Fruit fly (Drosophila melanogaster) whole organism, prepupa: Measurements from ENCODE around the gene CG46468.

ENCODE experiments used
- Blimp-1 ChIP-seq: fragments of 200-800 bp; sonication (Bioruptor generic); optimal IDR thresholded peaks from 3 replicates; lab custom pipeline; 2017; ENCODE audit warnings: missing biosample characterization, missing genetic modification characterization, mild to moderate bottlenecking, moderate library complexity, missing genetic modification reagents
- CG10631 ChIP-seq: fragments of 200-800 bp; sonication (Bioruptor generic); optimal IDR thresholded peaks from 2 replicates; lab custom pipeline; 2016; ENCODE audit warnings: missing biosample characterization, missing genetic modification characterization
- CG10669 ChIP-seq: fragments of 200-800 bp; sonication (Bioruptor generic); optimal IDR thresholded peaks from 3 replicates; lab custom pipeline; 2018; ENCODE audit warnings: missing biosample characterization, mild to moderate bottlenecking, missing genetic modification characterization, moderate library complexity
- CG11762 ChIP-seq: fragments of 200-800 bp; sonication (Bioruptor generic); optimal IDR thresholded peaks from 3 replicates; lab custom pipeline; 2016; ENCODE audit warnings: missing biosample characterization, missing genetic modification characterization; ENCODE audit not compliant: insufficient read depth
- CG11902 ChIP-seq: fragments of 200-800 bp; sonication (Bioruptor generic); optimal IDR thresholded peaks from 3 replicates; lab custom pipeline; 2016; ENCODE audit warnings: missing biosample characterization, missing genetic modification characterization
- CG1621 ChIP-seq: fragments of 200-800 bp; sonication (Bioruptor generic); optimal IDR thresholded peaks from 3 replicates; lab custom pipeline; 2018; ENCODE audit warnings: missing biosample characterization, mild to moderate bottlenecking, missing genetic modification characterization
- CG3032 ChIP-seq: fragments of 200-800 bp; optimal IDR thresholded peaks from 2 replicates; lab custom pipeline; 2019; ENCODE audit warnings: missing biosample characterization, mild to moderate bottlenecking, missing genetic modification characterization, moderate library complexity
- CG32006 ChIP-seq: fragments of 200-800 bp; sonication (Bioruptor generic); optimal IDR thresholded peaks from 3 replicates; lab custom pipeline; 2017; ENCODE audit warnings: missing biosample characterization, mild to moderate bottlenecking, missing genetic modification characterization
- CG34406 ChIP-seq: fragments of 200-800 bp; sonication (Bioruptor generic); optimal IDR thresholded peaks from 3 replicates; lab custom pipeline; 2016; ENCODE audit warnings: missing biosample characterization, missing genetic modification characterization
- CG3919 ChIP-seq: fragments of 200-800 bp; sonication (Bioruptor generic); optimal IDR thresholded peaks from 3 replicates; lab custom pipeline; 2016; ENCODE audit warnings: missing biosample characterization, missing genetic modification characterization
- CG4318 ChIP-seq: fragments of 200-800 bp; sonication (Bioruptor generic); optimal IDR thresholded peaks from 3 replicates; lab custom pipeline; 2017; ENCODE audit warnings: missing biosample characterization, mild to moderate bottlenecking, missing genetic modification characterization
- CG6163 ChIP-seq: fragments of 200-800 bp; sonication (Bioruptor generic); IDR thresholded peaks from 3 replicates; pipeline ENCODE4 v1.3.6; 2022; ENCODE audit warnings: missing biosample characterization, missing genetic modification characterization
- CG6276 ChIP-seq: fragments of 200-800 bp; sonication (Bioruptor generic); optimal IDR thresholded peaks from 2 replicates; lab custom pipeline; 2017; ENCODE audit warnings: missing biosample characterization, mild to moderate bottlenecking, missing genetic modification characterization
- CG6808 ChIP-seq: fragments of 200-800 bp; sonication (Bioruptor generic); optimal IDR thresholded peaks from 3 replicates; lab custom pipeline; 2017; ENCODE audit warnings: missing biosample characterization, missing genetic modification characterization, mild to moderate bottlenecking, moderate library complexity, missing genetic modification reagents
- CG6854 ChIP-seq: fragments of 200-800 bp; sonication (Bioruptor generic); optimal IDR thresholded peaks from 2 replicates; lab custom pipeline; 2017; ENCODE audit warnings: missing biosample characterization, mild to moderate bottlenecking, missing genetic modification characterization
- CG7368 ChIP-seq: fragments of 200-800 bp; sonication (Bioruptor generic); optimal IDR thresholded peaks from 3 replicates; lab custom pipeline; 2016; ENCODE audit warnings: missing biosample characterization, missing genetic modification characterization
- CG8119 ChIP-seq: fragments of 200-800 bp; sonication (Bioruptor generic); IDR thresholded peaks from 3 replicates; pipeline ENCODE4 v1.3.6; 2022; ENCODE audit warnings: missing biosample characterization, missing genetic modification characterization
- CG8319 ChIP-seq: fragments of 200-800 bp; sonication (Bioruptor generic); optimal IDR thresholded peaks from 3 replicates; lab custom pipeline; 2016; ENCODE audit warnings: missing biosample characterization, missing genetic modification characterization
- CG8632 ChIP-seq: fragments of 200-800 bp; sonication (Bioruptor generic); optimal IDR thresholded peaks from 3 replicates; lab custom pipeline; 2016; ENCODE audit warnings: missing biosample characterization, missing genetic modification characterization
- CG9139 ChIP-seq: fragments of 200-800 bp; sonication (Bioruptor generic); optimal IDR thresholded peaks from 3 replicates; lab custom pipeline; 2017; ENCODE audit warnings: missing biosample characterization, mild to moderate bottlenecking, missing genetic modification characterization
- Eip78C ChIP-seq: fragments of 200-800 bp; sonication (Bioruptor generic); peaks from one replicate; lab custom pipeline; 2016; ENCODE audit warnings: missing biosample characterization, missing genetic modification characterization
- Ets21C ChIP-seq: fragments of 200-800 bp; sonication (Bioruptor generic); optimal IDR thresholded peaks from 3 replicates; lab custom pipeline; 2016; ENCODE audit warnings: missing biosample characterization, missing genetic modification characterization
- Ets96B ChIP-seq: fragments of 200-800 bp; optimal IDR thresholded peaks from 2 replicates; lab custom pipeline; 2019; ENCODE audit warnings: missing biosample characterization, mild to moderate bottlenecking, missing genetic modification characterization, moderate library complexity
- Gug ChIP-seq: fragments of 200-800 bp; sonication (Bioruptor generic); IDR thresholded peaks from 2 replicates; pipeline ENCODE4 v1.3.6; 2022; ENCODE audit warnings: missing biosample characterization, missing genetic modification characterization
- Hr38 ChIP-seq: sonication (Bioruptor generic); optimal IDR thresholded peaks from 2 replicates; lab custom pipeline; 2016; ENCODE audit warnings: missing biosample characterization, missing genetic modification characterization
- Hr39 ChIP-seq: fragments of 200-800 bp; sonication (Bioruptor generic); optimal IDR thresholded peaks from 2 replicates; lab custom pipeline; 2016; ENCODE audit warnings: missing biosample characterization, missing genetic modification characterization
- Hr4 ChIP-seq: fragments of 200-800 bp; sonication (Bioruptor generic); optimal IDR thresholded peaks from 3 replicates; lab custom pipeline; 2016; ENCODE audit warnings: missing biosample characterization, missing genetic modification characterization
- Lpt ChIP-seq: fragments of 200-800 bp; sonication (Bioruptor generic); optimal IDR thresholded peaks from 3 replicates; lab custom pipeline; 2016; ENCODE audit warnings: missing biosample characterization, missing genetic modification characterization
- Met ChIP-seq: fragments of 200-800 bp; sonication (Bioruptor generic); optimal IDR thresholded peaks from 3 replicates; lab custom pipeline; 2016; ENCODE audit warnings: missing biosample characterization, missing genetic modification characterization
- OdsH ChIP-seq: fragments of 200-800 bp; sonication (Bioruptor generic); optimal IDR thresholded peaks from 3 replicates; lab custom pipeline; 2016; ENCODE audit warnings: missing biosample characterization, missing genetic modification characterization
- Sox102F ChIP-seq: fragments of 200-800 bp; sonication (Bioruptor generic); optimal IDR thresholded peaks from 2 replicates; lab custom pipeline; 2016; ENCODE audit warnings: missing biosample characterization, mild to moderate bottlenecking, missing genetic modification characterization
- Sox14 ChIP-seq: fragments of 200-800 bp; sonication (Bioruptor generic); optimal IDR thresholded peaks from 3 replicates; lab custom pipeline; 2016; ENCODE audit warnings: missing biosample characterization, missing genetic modification characterization
- Sox15 ChIP-seq: fragments of 200-800 bp; sonication (Bioruptor generic); optimal IDR thresholded peaks from 3 replicates; lab custom pipeline; 2016; ENCODE audit warnings: missing biosample characterization, missing genetic modification characterization
- achi ChIP-seq: fragments of 200-800 bp; sonication (Bioruptor generic); optimal IDR thresholded peaks from 3 replicates; lab custom pipeline; 2016; ENCODE audit warnings: missing biosample characterization, missing genetic modification characterization
- acj6 ChIP-seq: fragments of 200-800 bp; sonication (Bioruptor generic); optimal IDR thresholded peaks from 3 replicates; lab custom pipeline; 2016; ENCODE audit warnings: missing biosample characterization, missing genetic modification characterization
- cyc ChIP-seq: fragments of 200-800 bp; sonication (Bioruptor generic); optimal IDR thresholded peaks from 3 replicates; lab custom pipeline; 2016; ENCODE audit warnings: missing biosample characterization, missing genetic modification characterization
- dac ChIP-seq: fragments of 200-800 bp; sonication (Bioruptor generic); optimal IDR thresholded peaks from 2 replicates; lab custom pipeline; 2017; ENCODE audit warnings: missing biosample characterization, mild to moderate bottlenecking, missing genetic modification characterization
- dsx ChIP-seq: fragments of 200-800 bp; optimal IDR thresholded peaks from 3 replicates; lab custom pipeline; 2019; ENCODE audit warnings: missing biosample characterization, mild to moderate bottlenecking, missing genetic modification characterization, moderate library complexity; ENCODE audit not compliant: poor library complexity, severe bottlenecking
- eg ChIP-seq: fragments of 200-800 bp; sonication (Bioruptor generic); IDR thresholded peaks from 3 replicates; pipeline ENCODE4 v1.3.6; 2022; ENCODE audit warnings: missing biosample characterization, missing genetic modification characterization
- esn ChIP-seq: fragments of 200-800 bp; sonication (Bioruptor generic); optimal IDR thresholded peaks from 2 replicates; lab custom pipeline; 2016; ENCODE audit warnings: missing biosample characterization, mild to moderate bottlenecking, missing genetic modification characterization, moderate library complexity
- fd85E ChIP-seq: fragments of 200-800 bp; sonication (Bioruptor generic); optimal IDR thresholded peaks from 3 replicates; lab custom pipeline; 2016; ENCODE audit warnings: missing biosample characterization, missing genetic modification characterization
- fkh ChIP-seq: fragments of 200-800 bp; sonication (Bioruptor generic); optimal IDR thresholded peaks from 3 replicates; lab custom pipeline; 2017; ENCODE audit warnings: missing biosample characterization, mild to moderate bottlenecking, missing genetic modification characterization, moderate library complexity
- lz ChIP-seq: fragments of 200-800 bp; sonication (Bioruptor generic); optimal IDR thresholded peaks from 3 replicates; lab custom pipeline; 2016; ENCODE audit warnings: missing biosample characterization, missing genetic modification characterization
- net ChIP-seq: fragments of 200-800 bp; sonication (Bioruptor generic); optimal IDR thresholded peaks from 3 replicates; lab custom pipeline; 2016; ENCODE audit warnings: missing biosample characterization, missing genetic modification characterization
- pdm3 ChIP-seq: fragments of 200-800 bp; sonication (Bioruptor generic); optimal IDR thresholded peaks from 3 replicates; lab custom pipeline; 2016; ENCODE audit warnings: missing biosample characterization, missing genetic modification characterization
- salr ChIP-seq, 2 experiments: fragments of 200-800 bp; sonication (Bioruptor generic); optimal IDR thresholded peaks; 3 replicates each; lab custom pipeline; 2016 to 2018; ENCODE audit warnings: missing biosample characterization in 2 of 2, missing genetic modification characterization in 2 of 2, mild to moderate bottlenecking in 1 of 2
- spab ChIP-seq: fragments of 200-800 bp; sonication (Bioruptor generic); optimal IDR thresholded peaks from 2 replicates; lab custom pipeline; 2017; ENCODE audit warnings: missing biosample characterization, mild to moderate bottlenecking, missing genetic modification characterization, missing genetic modification reagents
- ss ChIP-seq, 2 experiments: fragments of 200-800 bp; sonication (Bioruptor generic); optimal IDR thresholded peaks; 2 replicates in 1 of 2; 3 replicates in 1 of 2; lab custom pipeline; 2017 to 2018; ENCODE audit warnings: mild to moderate bottlenecking in 2 of 2, missing biosample characterization in 2 of 2, missing genetic modification characterization in 2 of 2, moderate library complexity in 1 of 2
- svp ChIP-seq: fragments of 200-800 bp; sonication (Bioruptor generic); peaks from one replicate; lab custom pipeline; 2016; ENCODE audit warnings: missing biosample characterization, missing genetic modification characterization
- topi ChIP-seq: fragments of 200-800 bp; sonication (Bioruptor generic); optimal IDR thresholded peaks from 3 replicates; lab custom pipeline; 2016; ENCODE audit warnings: missing biosample characterization, missing genetic modification characterization
- vri ChIP-seq: fragments of 200-800 bp; sonication (Bioruptor generic); optimal IDR thresholded peaks from 3 replicates; lab custom pipeline; 2016; ENCODE audit warnings: missing biosample characterization, mild to moderate bottlenecking, missing genetic modification characterization

The CG46468 gene

dm6 chr2L:9576269-9576933 lies 11.2 kb upstream of the CG46468 start, which contains the start of gene Mtpalpha:
Gene Mtpalpha, minus strand, starts transcription at chr2L:9576769.
- TF ChIP-seq Met (peak; percentile 57), CG8632 (GFP tag; lab: Kevin White, UChicago) (peak; percentile 71), Sox15 (GFP tag; lab: Kevin White, UChicago) (no peak), Eip78C (GFP tag; lab: Kevin White, UChicago) (peak; percentile 94), cyc (GFP tag; lab: Kevin White, UChicago) (peak; percentile 48), CG7368 (GFP tag; lab: Kevin White, UChicago) (peak; percentile 89), CG10631 (GFP tag; lab: Kevin White, UChicago) (no peak), Sox102F (GFP tag; lab: Kevin White, UChicago) (peak; percentile 78), fkh (GFP tag; lab: Kevin White, UChicago) (no peak), topi (GFP tag; lab: Kevin White, UChicago) (peak; percentile 72), lz (GFP tag; lab: Kevin White, UChicago) (peak; percentile 32), Ets21C (GFP tag; lab: Kevin White, UChicago) (no peak), CG1621 (tag; lab: Kevin White, UChicago) (peak; percentile 93), CG10669 (GFP tag; lab: Kevin White, UChicago) (peak; percentile 89), CG8119 (GFP tag; lab: Robert Waterston, UW) (peak; percentile 92), eg (GFP tag; lab: Robert Waterston, UW) (peak; percentile 93), OdsH (GFP tag; lab: Kevin White, UChicago) (peak; percentile 58), CG6163 (peak; percentile 84), vri (GFP tag; lab: Kevin White, UChicago) (no peak), Lpt (GFP tag; lab: Kevin White, UChicago) (peak; percentile 90), CG6276 (peak; percentile 100), fd85E (peak; percentile 75), pdm3 (GFP tag; lab: Kevin White, UChicago) (peak; percentile 58), Hr4 (peak; percentile 80), CG8319 (GFP tag; lab: Kevin White, UChicago) (peak; percentile 83), CG3032 (tag; lab: Kevin White, UChicago) (peak; percentile 64), CG11902 (GFP tag; lab: Kevin White, UChicago) (no peak), CG34406 (GFP tag; lab: Kevin White, UChicago) (peak; percentile 49), achi (peak; percentile 67), Ets96B (tag; lab: Kevin White, UChicago) (peak; percentile 75), Hr39 (GFP tag; lab: Kevin White, UChicago) (no peak), spab (GFP tag; lab: Kevin White, UChicago) (peak; percentile 96), ss (GFP tag; optimal IDR thresholded peaks at IDR 0.05; lab: Kevin White, UChicago) (peak; percentile 99 to 100), svp (GFP tag; lab: Kevin White, UChicago) (peak; percentile 79), CG4318 (peak; percentile 40), Sox14 (peak; percentile 69), CG6808 (GFP tag; lab: Kevin White, UChicago) (peak; percentile 99), CG11762 (GFP tag; lab: Kevin White, UChicago) (peak; percentile 91), CG9139 (GFP tag; lab: Kevin White, UChicago) (peak; percentile 99), CG32006 (GFP tag; lab: Kevin White, UChicago) (peak; percentile 75), esn (GFP tag; lab: Kevin White, UChicago) (peak; percentile 43), Hr38 (GFP tag; lab: Kevin White, UChicago) (peak; percentile 22), CG3919 (peak; percentile 87), net (GFP tag; lab: Kevin White, UChicago) (peak; percentile 97), Blimp-1 (GFP tag; lab: Kevin White, UChicago) (peak; percentile 88), dsx (GFP tag; lab: Kevin White, UChicago) (peak; percentile 67), dac (peak; percentile 83), CG6854 (GFP tag; lab: Kevin White, UChicago) (peak; percentile 99), salr (GFP tag; optimal IDR thresholded peaks at IDR 0.05; lab: Kevin White, UChicago) (peak; percentile 81 to 89), Gug (GFP tag; lab: Robert Waterston, UW) (peak; percentile 66), acj6 (no peak)
